Worm (Caenorhabditis elegans): ENCODE data around the gene F59E12.15.
A peak's percentile ranks its signal among the peaks of the same experiment; 100 is the strongest.

F59E12.15 gene

ce11 chrII:5665029-5665428 is 36.9 kb upstream of the F59E12.15 start, which contains the start of gene C25H3.15:
Gene C25H3.15 (plus strand): TSS chrII:5665329.
- no peak for TF ChIP-seq mml-1 (tag; optimal IDR thresholded peaks at IDR 0.05)
- peak; percentile 15 for TF ChIP-seq nhr-23 (tag; optimal IDR thresholded peaks at IDR 0.05)

ce11 chrII:5663180-5663791 is 35.1 kb upstream of the F59E12.15 start:
- TF ChIP-seq ztf-4 (tag; optimal IDR thresholded peaks at IDR 0.05) = no peak
- TF ChIP-seq fkh-10 (GFP tag; optimal IDR thresholded peaks at IDR 0.05) = no peak
- peak; percentile 59 for TF ChIP-seq nfya-1 (tag; optimal IDR thresholded peaks at IDR 0.05; ENCODE audit: insufficient read depth)
- no peak for TF ChIP-seq ceh-82 (tag; optimal IDR thresholded peaks at IDR 0.05)
- peak; percentile 26 for TF ChIP-seq hmg-11 (tag; optimal IDR thresholded peaks at IDR 0.05)
- no peak for TF ChIP-seq egl-27 (tag; optimal IDR thresholded peaks at IDR 0.05)
- TF ChIP-seq elt-2 (tag; optimal IDR thresholded peaks at IDR 0.05) = no peak
- no peak for TF ChIP-seq egl-5 (tag; optimal IDR thresholded peaks at IDR 0.05)
- no peak for TF ChIP-seq unc-62 (GFP tag; optimal IDR thresholded peaks at IDR 0.05)
- no peak for TF ChIP-seq ama-1 (optimal IDR thresholded peaks at IDR 0.05)

ce11 chrII:5661735-5662177 is 33.6 kb upstream of the F59E12.15 start:
- TF ChIP-seq nhr-11 (tag; optimal IDR thresholded peaks at IDR 0.05) (peak; percentile 20), nhr-43 (tag; optimal IDR thresholded peaks at IDR 0.05; ENCODE audit: poor library complexity, severe bottlenecking) (peak; percentile 75), hmg-11 (tag; optimal IDR thresholded peaks at IDR 0.05) (peak; percentile 89), nhr-23 (tag; optimal IDR thresholded peaks at IDR 0.05) (peak; percentile 64), eor-1 (tag; optimal IDR thresholded peaks at IDR 0.05) (no peak), ceh-28 (tag; optimal IDR thresholded peaks at IDR 0.05) (peak; percentile 86), fos-1 (tag; optimal IDR thresholded peaks at IDR 0.05) (no peak), pha-4 (tag; optimal IDR thresholded peaks at IDR 0.05) (peak; percentile 72), zag-1 (tag; optimal IDR thresholded peaks at IDR 0.05) (peak; percentile 48), ceh-9 (tag; optimal IDR thresholded peaks at IDR 0.05) (no peak), nhr-76 (tag; optimal IDR thresholded peaks at IDR 0.05) (peak; percentile 42), ztf-4 (tag; optimal IDR thresholded peaks at IDR 0.05) (peak; percentile 86), lin-39 (tag; optimal IDR thresholded peaks at IDR 0.05) (peak; percentile 86), nhr-67 (tag; optimal IDR thresholded peaks at IDR 0.05) (peak; percentile 47), pqm-1 (tag; optimal IDR thresholded peaks at IDR 0.05) (peak; percentile 46), fkh-10 (GFP tag; optimal IDR thresholded peaks at IDR 0.05) (peak; percentile 71), nfya-1 (tag; optimal IDR thresholded peaks at IDR 0.05; ENCODE audit: insufficient read depth) (peak; percentile 99), snpc-4 (tag; optimal IDR thresholded peaks at IDR 0.05) (peak; percentile 50), fkh-2 (tag; optimal IDR thresholded peaks at IDR 0.05) (peak; percentile 13), elt-3 (tag; optimal IDR thresholded peaks at IDR 0.05) (peak in 1 of 3 experiments; percentile 82), R02D3.7 (tag; optimal IDR thresholded peaks at IDR 0.05) (peak; percentile 65), nhr-12 (tag; optimal IDR thresholded peaks at IDR 0.05) (no peak), aly-2 (tag; optimal IDR thresholded peaks at IDR 0.05) (no peak), elt-2 (tag; optimal IDR thresholded peaks at IDR 0.05) (peak; percentile 84), unc-62 (GFP tag; optimal IDR thresholded peaks at IDR 0.05) (peak; percentile 82), egl-5 (tag; optimal IDR thresholded peaks at IDR 0.05) (peak; percentile 96), ceh-16 (tag; optimal IDR thresholded peaks at IDR 0.05) (peak; percentile 6), tbx-2 (tag; optimal IDR thresholded peaks at IDR 0.05) (peak; percentile 82), sea-2 (GFP tag; optimal IDR thresholded peaks at IDR 0.05) (peak; percentile 46), nhr-237 (tag; optimal IDR thresholded peaks at IDR 0.05) (no peak), ama-1 (optimal IDR thresholded peaks at IDR 0.05) (peak; percentile 100), lsy-12 (tag; optimal IDR thresholded peaks at IDR 0.05) (peak; percentile 92), egl-27 (tag; optimal IDR thresholded peaks at IDR 0.05) (no peak), ztf-11 (tag; optimal IDR thresholded peaks at IDR 0.05) (peak; percentile 51), elt-1 (tag; optimal IDR thresholded peaks at IDR 0.05) (peak; percentile 11), daf-12 (tag; optimal IDR thresholded peaks at IDR 0.05) (no peak), skn-1 (tag; optimal IDR thresholded peaks at IDR 0.05) (peak; percentile 53), ceh-82 (tag; optimal IDR thresholded peaks at IDR 0.05) (peak; percentile 64), unc-39 (tag; optimal IDR thresholded peaks at IDR 0.05) (no peak), nhr-25 (tag; optimal IDR thresholded peaks at IDR 0.05) (peak; percentile 94), jun-1 (tag; optimal IDR thresholded peaks at IDR 0.05) (peak; percentile 55), mml-1 (tag; optimal IDR thresholded peaks at IDR 0.05) (no peak), nhr-77 (tag; optimal IDR thresholded peaks at IDR 0.05) (no peak), lin-15B (tag; optimal IDR thresholded peaks at IDR 0.05) (peak; percentile 69), mdl-1 (tag; optimal IDR thresholded peaks at IDR 0.05) (peak; percentile 67)
